Worm (Caenorhabditis elegans) whole organism, young adult: ENCODE data around the gene F56D6.23.

Experiments used
- B0336.3 ChIP-seq: fragments of 200-800 bp; sonication (Bioruptor generic); IDR thresholded peaks from 2 replicates; pipeline ENCODE4 v1.3.6; 2022; ENCODE audit warnings: missing genetic modification characterization, missing compliant biosample characterization
- C17E4.6 ChIP-seq: fragments of 200-800 bp; sonication (Bioruptor generic); IDR thresholded peaks from 2 replicates; pipeline ENCODE4 v1.3.6; 2022; ENCODE audit warnings: missing genetic modification reagents, missing genetic modification characterization, missing compliant biosample characterization
- F23B12.7 ChIP-seq: sonication (generic microtip); optimal IDR thresholded peaks from 2 replicates; lab custom pipeline; 2017; ENCODE audit warnings: missing genetic modification characterization, mild to moderate bottlenecking, missing compliant biosample characterization, antibody characterized with exemption, moderate library complexity; ENCODE audit not compliant: insufficient read depth
- F55B11.4 ChIP-seq: sonication (generic microtip); optimal IDR thresholded peaks from 2 replicates; lab custom pipeline; 2016; ENCODE audit warnings: missing compliant biosample characterization, missing genetic modification characterization, borderline replicate concordance; ENCODE audit not compliant: insufficient read depth
- F57A8.1 ChIP-seq: fragments of 200-800 bp; sonication (Bioruptor generic); optimal IDR thresholded peaks from 2 replicates; lab custom pipeline; 2018; ENCODE audit warnings: mild to moderate bottlenecking, missing genetic modification characterization, moderate library complexity, missing compliant biosample characterization
- K11D2.4 ChIP-seq: fragments of 200-800 bp; sonication (Bioruptor generic); IDR thresholded peaks from 2 replicates; pipeline ENCODE4 v1.3.6; 2022; ENCODE audit warnings: missing genetic modification reagents, missing genetic modification characterization, missing compliant biosample characterization
- Y67H2A.10 ChIP-seq: fragments of 200-800 bp; sonication (Bioruptor generic); conservative IDR thresholded peaks from 2 replicates; pipeline ENCODE4 v1.3.6; 2022; ENCODE audit warnings: missing genetic modification reagents, missing genetic modification characterization, missing compliant biosample characterization
- Y79H2A.3 ChIP-seq: fragments of 200-800 bp; sonication (Bioruptor generic); conservative IDR thresholded peaks from 2 replicates; pipeline ENCODE4 v1.3.6; 2022; ENCODE audit warnings: missing genetic modification reagents, missing genetic modification characterization, missing compliant biosample characterization
- akir-1 ChIP-seq: fragments of 200-800 bp; sonication (Bioruptor generic); optimal IDR thresholded peaks from 2 replicates; lab custom pipeline; 2018; ENCODE audit warnings: mild to moderate bottlenecking, missing genetic modification characterization, moderate library complexity, missing compliant biosample characterization
- ama-1 ChIP-seq, 3 experiments: fragments of 150-350 bp in 1 of 3; sonication (generic microtip) in 2 of 3; optimal IDR thresholded peaks; 2 replicates each; lab custom pipeline; 2014 to 2018; ENCODE audit warnings: missing biosample characterization in 2 of 3, missing genetic modification characterization in 2 of 3, missing genetic modification reagents in 2 of 3
- athp-1 ChIP-seq: sonication (generic microtip); optimal IDR thresholded peaks from 2 replicates; lab custom pipeline; 2017; ENCODE audit warnings: mild to moderate bottlenecking, missing genetic modification characterization, missing compliant biosample characterization
- bed-1 ChIP-seq: fragments of 200-800 bp; sonication (Bioruptor generic); IDR thresholded peaks from 2 replicates; pipeline ENCODE4 v1.3.6; 2022; ENCODE audit warnings: missing genetic modification reagents, missing genetic modification characterization, missing compliant biosample characterization
- bed-2 ChIP-seq: fragments of 200-800 bp; sonication (Bioruptor generic); IDR thresholded peaks from 2 replicates; pipeline ENCODE4 v1.3.6; 2022; ENCODE audit warnings: missing genetic modification reagents, missing genetic modification characterization, missing compliant biosample characterization
- cebp-1 ChIP-seq, 2 experiments: fragments of 200-800 bp in 1 of 2; sonication (Bioruptor generic) in 1 of 2; sonication (generic microtip) in 1 of 2; IDR thresholded peaks in 1 of 2; optimal IDR thresholded peaks in 1 of 2; 2 replicates each; pipeline versions ENCODE4 v1.3.6 to Lab custom; 2017 to 2022; ENCODE audit warnings: missing compliant biosample characterization in 2 of 2, missing genetic modification characterization in 2 of 2, mild to moderate bottlenecking in 1 of 2, missing genetic modification reagents in 1 of 2, moderate library complexity in 1 of 2
- ceh-100 ChIP-seq: fragments of 200-800 bp; sonication (Bioruptor generic); IDR thresholded peaks from 2 replicates; pipeline ENCODE4 v1.3.6; 2022; ENCODE audit warnings: missing genetic modification reagents, missing genetic modification characterization, missing compliant biosample characterization
- ceh-27 ChIP-seq: fragments of 200-800 bp; sonication (Bioruptor generic); optimal IDR thresholded peaks from 2 replicates; lab custom pipeline; 2018; ENCODE audit warnings: mild to moderate bottlenecking, missing genetic modification characterization, moderate library complexity, missing compliant biosample characterization
- ceh-40 ChIP-seq: fragments of 200-800 bp; sonication (Bioruptor generic); IDR thresholded peaks from 2 replicates; pipeline ENCODE4 v1.3.6; 2022; ENCODE audit warnings: missing genetic modification characterization, missing compliant biosample characterization
- ceh-58 ChIP-seq: fragments of 200-800 bp; sonication (Bioruptor generic); IDR thresholded peaks from 2 replicates; pipeline ENCODE4 v1.3.6; 2022; ENCODE audit warnings: missing genetic modification characterization, missing compliant biosample characterization
- egl-44 ChIP-seq: fragments of 200-800 bp; sonication (Bioruptor generic); IDR thresholded peaks from 2 replicates; pipeline ENCODE4 v1.3.6; 2022; ENCODE audit warnings: missing genetic modification reagents, missing genetic modification characterization, missing compliant biosample characterization
- egrh-3 ChIP-seq: fragments of 200-800 bp; sonication (Bioruptor generic); IDR thresholded peaks from 2 replicates; pipeline ENCODE4 v1.3.6; 2022; ENCODE audit warnings: missing genetic modification reagents, missing genetic modification characterization, missing compliant biosample characterization
- ekl-4 ChIP-seq: fragments of 200-800 bp; sonication (Bioruptor generic); IDR thresholded peaks from 2 replicates; pipeline ENCODE4 v1.3.6; 2022; ENCODE audit warnings: missing genetic modification reagents, missing genetic modification characterization, missing compliant biosample characterization
- ets-4 ChIP-seq: fragments of 200-800 bp; sonication (Bioruptor generic); optimal IDR thresholded peaks from 2 replicates; lab custom pipeline; 2018; ENCODE audit warnings: mild to moderate bottlenecking, missing genetic modification characterization, missing compliant biosample characterization
- fkh-3 ChIP-seq: sonication (generic microtip); optimal IDR thresholded peaks from 2 replicates; lab custom pipeline; 2016; ENCODE audit warnings: mild to moderate bottlenecking, missing genetic modification characterization, missing compliant biosample characterization
- gei-17 ChIP-seq: fragments of 200-800 bp; sonication (Bioruptor generic); optimal IDR thresholded peaks from 2 replicates; lab custom pipeline; 2018; ENCODE audit warnings: mild to moderate bottlenecking, missing genetic modification characterization, missing compliant biosample characterization
- hlh-26 ChIP-seq: fragments of 200-800 bp; sonication (Bioruptor generic); conservative IDR thresholded peaks from 2 replicates; pipeline ENCODE4 v1.3.6; 2022; ENCODE audit warnings: missing genetic modification reagents, missing genetic modification characterization, missing compliant biosample characterization
- hsf-1 ChIP-seq: fragments of 200-800 bp; sonication (Bioruptor generic); IDR thresholded peaks from 2 replicates; pipeline ENCODE4 v1.3.6; 2022; ENCODE audit warnings: missing genetic modification reagents, missing genetic modification characterization, missing compliant biosample characterization
- lin-40 ChIP-seq: sonication (generic microtip); optimal IDR thresholded peaks from 2 replicates; lab custom pipeline; 2016; ENCODE audit warnings: missing genetic modification characterization, mild to moderate bottlenecking, missing compliant biosample characterization, missing genotype, missing genetic modification reagents
- lin-54 ChIP-seq: fragments of 200-800 bp; sonication (Bioruptor generic); optimal IDR thresholded peaks from 2 replicates; lab custom pipeline; 2018; ENCODE audit warnings: mild to moderate bottlenecking, missing genetic modification characterization, missing compliant biosample characterization
- lir-1 ChIP-seq: fragments of 200-800 bp; sonication (Bioruptor generic); conservative IDR thresholded peaks from 2 replicates; pipeline ENCODE4 v1.3.6; 2022; ENCODE audit warnings: missing genetic modification reagents, missing genetic modification characterization, missing compliant biosample characterization
- madf-10 ChIP-seq: sonication (generic microtip); optimal IDR thresholded peaks from 2 replicates; lab custom pipeline; 2016; ENCODE audit warnings: mild to moderate bottlenecking, missing genetic modification characterization, missing compliant biosample characterization
- nfya-2 ChIP-seq: fragments of 200-800 bp; sonication (Bioruptor generic); IDR thresholded peaks from 2 replicates; pipeline ENCODE4 v1.3.6; 2022; ENCODE audit warnings: missing genetic modification reagents, missing genetic modification characterization, missing compliant biosample characterization
- nhr-179 ChIP-seq: sonication (generic microtip); optimal IDR thresholded peaks from 2 replicates; lab custom pipeline; 2016; ENCODE audit warnings: mild to moderate bottlenecking, missing genetic modification characterization, missing compliant biosample characterization
- nhr-27 ChIP-seq: fragments of 200-800 bp; sonication (Bioruptor generic); optimal IDR thresholded peaks from 2 replicates; lab custom pipeline; 2018; ENCODE audit warnings: mild to moderate bottlenecking, missing genetic modification characterization, moderate library complexity, missing compliant biosample characterization
- pha-4 ChIP-seq: fragments of 150-350 bp; sonication (generic microtip); optimal IDR thresholded peaks from 2 replicates; lab custom pipeline; 2014; ENCODE audit warnings: missing biosample characterization, missing genetic modification reagents, missing genetic modification characterization
- rcor-1 ChIP-seq: fragments of 200-800 bp; sonication (Bioruptor generic); IDR thresholded peaks from 2 replicates; pipeline ENCODE4 v1.3.6; 2022; ENCODE audit warnings: missing genetic modification reagents, missing genetic modification characterization, missing compliant biosample characterization
- rec-8 ChIP-seq, 2 experiments: sonication (generic microtip); optimal IDR thresholded peaks; 2 replicates each; lab custom pipeline; 2016; ENCODE audit warnings: mild to moderate bottlenecking in 2 of 2, missing genetic modification characterization in 2 of 2, missing genetic modification reagents in 2 of 2, missing genotype in 2 of 2, missing biosample characterization in 1 of 2, missing compliant biosample characterization in 1 of 2, moderate library complexity in 1 of 2
- sea-2 ChIP-seq: fragments of 200-800 bp; sonication (Bioruptor generic); IDR thresholded peaks from 2 replicates; pipeline ENCODE4 v1.3.6; 2022; ENCODE audit warnings: missing genetic modification characterization, missing compliant biosample characterization
- snpc-3.4 ChIP-seq: sonication (generic microtip); optimal IDR thresholded peaks from 2 replicates; lab custom pipeline; 2017; ENCODE audit warnings: missing genetic modification characterization, mild to moderate bottlenecking, missing compliant biosample characterization, antibody characterized with exemption, moderate library complexity, missing genotype, missing genetic modification reagents
- somi-1 ChIP-seq: fragments of 200-800 bp; sonication (Bioruptor generic); optimal IDR thresholded peaks from 2 replicates; lab custom pipeline; 2018; ENCODE audit warnings: mild to moderate bottlenecking, missing genetic modification characterization, missing compliant biosample characterization
- zfh-2 ChIP-seq: fragments of 200-800 bp; sonication (Bioruptor generic); conservative IDR thresholded peaks from 2 replicates; pipeline ENCODE4 v1.3.6; 2022; ENCODE audit warnings: missing genetic modification reagents, missing genetic modification characterization, missing compliant biosample characterization
- zim-3 ChIP-seq: sonication (generic microtip); optimal IDR thresholded peaks from 2 replicates; lab custom pipeline; 2017; ENCODE audit warnings: mild to moderate bottlenecking, missing genetic modification characterization, moderate library complexity, missing compliant biosample characterization
- ztf-22 ChIP-seq: fragments of 200-800 bp; sonication (Bioruptor generic); optimal IDR thresholded peaks from 2 replicates; lab custom pipeline; 2018; ENCODE audit warnings: mild to moderate bottlenecking, missing genetic modification characterization, moderate library complexity, missing compliant biosample characterization

F56D6.23 gene

ce11 chrIV:3888963-3889362 is 29.3 kb upstream of the F56D6.23 start, which contains the start of gene oac-21:
Gene oac-21 (plus strand): TSS chrIV:3889263.
- TF ChIP-seq F23B12.7, result no peak
- no peak for TF ChIP-seq Y79H2A.3 (GFP tag; lab: Robert Waterston, UW)
- no peak for TF ChIP-seq lir-1 (GFP tag; lab: Robert Waterston, UW)
- no peak for TF ChIP-seq egrh-3 (GFP tag; lab: Robert Waterston, UW)
- no peak for TF ChIP-seq ceh-40 (GFP tag; lab: Robert Waterston, UW)
- TF ChIP-seq Y67H2A.10, result no peak
- TF ChIP-seq ekl-4 (GFP tag; lab: Robert Waterston, UW), result no peak
- TF ChIP-seq ceh-58 (GFP tag; lab: Robert Waterston, UW), result no peak
- no peak for TF ChIP-seq ets-4 (GFP tag; lab: Kevin White, UChicago)
- TF ChIP-seq somi-1 (GFP tag; lab: Kevin White, UChicago), result no peak
- TF ChIP-seq rcor-1 (GFP tag; lab: Robert Waterston, UW), result no peak
- no peak for TF ChIP-seq lin-40 (tag; lab: Kevin White, UChicago)
- TF ChIP-seq madf-10 (tag; lab: Kevin White, UChicago), result no peak
- no peak for TF ChIP-seq F57A8.1 (GFP tag; lab: Kevin White, UChicago)

ce11 chrIV:3892027-3892426 is 26.2 kb upstream of the F56D6.23 start, which contains the start of gene F56D6.9:
Gene F56D6.9 (plus strand): TSS chrIV:3892327.
- no peak for TF ChIP-seq ztf-22 (GFP tag; lab: Kevin White, UChicago)
- no peak for TF ChIP-seq rec-8 (tag; optimal IDR thresholded peaks at IDR 0.05; lab: Kevin White, UChicago)
- no peak for TF ChIP-seq lin-54 (GFP tag; lab: Kevin White, UChicago)
- TF ChIP-seq sea-2 (GFP tag; lab: Robert Waterston, UW), result no peak
- TF ChIP-seq lir-1 (GFP tag; lab: Robert Waterston, UW), result no peak
- no peak for TF ChIP-seq hlh-26 (GFP tag; lab: Robert Waterston, UW)
- TF ChIP-seq gei-17, result no peak
- TF ChIP-seq, all 124 proteins: peak for 0

ce11 chrIV:3894004-3894480 is 24.2 kb upstream of the F56D6.23 start, which contains the start of gene F56D6.8:
Gene F56D6.8 (minus strand): TSS chrIV:3894430.
- TF ChIP-seq F55B11.4 (tag; lab: Kevin White, UChicago) (no peak), cebp-1 (GFP tag; IDR thresholded peaks at IDR 0.05; lab: Robert Waterston, UW) (no peak), cebp-1 (tag; optimal IDR thresholded peaks at IDR 0.05; lab: Kevin White, UChicago) (no peak), bed-2 (no peak), snpc-3.4 (tag; lab: Kevin White, UChicago) (no peak), hsf-1 (no peak), nhr-27 (tag; lab: Kevin White, UChicago) (no peak), C17E4.6 (GFP tag; lab: Robert Waterston, UW) (no peak), akir-1 (GFP tag; lab: Kevin White, UChicago) (no peak), ceh-27 (no peak), fkh-3 (tag; lab: Kevin White, UChicago) (no peak), F23B12.7 (no peak), bed-1 (no peak), pha-4 (tag; lab: Kevin White, UChicago) (no peak)

ce11 chrIV:3894770-3895169 is 23.5 kb upstream of the F56D6.23 start, which contains the start of gene dct-8:
Gene dct-8 (plus strand): TSS chrIV:3895070.
- no peak for TF ChIP-seq nhr-27 (tag; lab: Kevin White, UChicago)
- TF ChIP-seq bed-2, result no peak
- TF ChIP-seq ceh-100 (GFP tag; lab: Robert Waterston, UW), result no peak
- TF ChIP-seq lin-40 (tag; lab: Kevin White, UChicago), result no peak
- TF ChIP-seq nhr-179, result no peak
- no peak for TF ChIP-seq athp-1 (tag; lab: Kevin White, UChicago)
- TF ChIP-seq zim-3 (tag; lab: Kevin White, UChicago), result no peak
- no peak for TF ChIP-seq somi-1 (GFP tag; lab: Kevin White, UChicago)
- TF ChIP-seq ama-1 (optimal IDR thresholded peaks at IDR 0.05; lab: Kevin White, UChicago), result no peak
- no peak for TF ChIP-seq ama-1 (GFP tag; optimal IDR thresholded peaks at IDR 0.05; lab: Kevin White, UChicago)
- no peak for TF ChIP-seq egrh-3 (GFP tag; lab: Robert Waterston, UW)
- TF ChIP-seq egl-44 (GFP tag; lab: Robert Waterston, UW), result no peak
- TF ChIP-seq zfh-2 (GFP tag; lab: Robert Waterston, UW), result no peak
- TF ChIP-seq B0336.3, result no peak
- TF ChIP-seq cebp-1 (GFP tag; IDR thresholded peaks at IDR 0.05; lab: Robert Waterston, UW), result no peak
- no peak for TF ChIP-seq cebp-1 (tag; optimal IDR thresholded peaks at IDR 0.05; lab: Kevin White, UChicago)
- no peak for TF ChIP-seq nfya-2
- no peak for TF ChIP-seq K11D2.4 (GFP tag; lab: Robert Waterston, UW)
